Worm (Caenorhabditis elegans) whole organism, L2 larva: ENCODE data around the gene amph-1.
"Not testable (repeated sequence)": the region's sequence is repeated elsewhere in the genome, so short reads cannot be mapped to it uniquely, and the experiment has no call there.

ENCODE experiments used
- C34F6.9 ChIP-seq: fragments of 150-350 bp; optimal IDR thresholded peaks from 2 replicates; lab custom pipeline; 2014; ENCODE audit warnings: missing biosample characterization, missing genetic modification characterization
- F13H6.1 ChIP-seq: sonication (generic microtip); optimal IDR thresholded peaks from 2 replicates; lab custom pipeline; 2016; ENCODE audit warnings: missing genetic modification characterization, missing compliant biosample characterization
- R02D3.7 ChIP-seq: fragments of 150-350 bp; optimal IDR thresholded peaks from 2 replicates; lab custom pipeline; 2014; ENCODE audit warnings: missing biosample characterization, missing genetic modification characterization
- aly-2 ChIP-seq: fragments of 150-350 bp; optimal IDR thresholded peaks from 2 replicates; lab custom pipeline; 2014; ENCODE audit warnings: missing biosample characterization, missing genetic modification characterization
- ceh-82 ChIP-seq: fragments of 150-350 bp; optimal IDR thresholded peaks from 2 replicates; lab custom pipeline; 2014; ENCODE audit warnings: missing biosample characterization, missing genetic modification characterization
- elt-1 ChIP-seq: fragments of 150-350 bp; optimal IDR thresholded peaks from 2 replicates; lab custom pipeline; 2014; ENCODE audit warnings: missing biosample characterization, missing genetic modification characterization
- elt-3 ChIP-seq: sonication (generic microtip); optimal IDR thresholded peaks from 2 replicates; lab custom pipeline; 2017; ENCODE audit warnings: missing biosample characterization, missing genetic modification characterization
- lin-11 ChIP-seq: fragments of 150-350 bp; sonication (generic microtip); optimal IDR thresholded peaks from 2 replicates; lab custom pipeline; 2014; ENCODE audit warnings: missing biosample characterization, missing genetic modification characterization, inconsistent platforms, mixed read lengths
- lin-13 ChIP-seq: fragments of 150-350 bp; optimal IDR thresholded peaks from 2 replicates; lab custom pipeline; 2014; ENCODE audit warnings: missing biosample characterization, missing genetic modification reagents, missing genetic modification characterization
- mbf-1 ChIP-seq: sonication (generic microtip); optimal IDR thresholded peaks from 2 replicates; lab custom pipeline; 2017; ENCODE audit warnings: missing biosample characterization, missing genetic modification characterization
- nhr-12 ChIP-seq: fragments of 150-350 bp; optimal IDR thresholded peaks from 2 replicates; lab custom pipeline; 2014; ENCODE audit warnings: missing biosample characterization, missing genetic modification characterization
- nhr-129 ChIP-seq: fragments of 150-350 bp; optimal IDR thresholded peaks from 2 replicates; lab custom pipeline; 2014; ENCODE audit warnings: missing biosample characterization, missing genetic modification characterization
- nhr-21 ChIP-seq: fragments of 150-350 bp; optimal IDR thresholded peaks from 2 replicates; lab custom pipeline; 2014; ENCODE audit warnings: missing biosample characterization, missing genetic modification characterization
- peb-1 ChIP-seq: fragments of 150-350 bp; optimal IDR thresholded peaks from 2 replicates; lab custom pipeline; 2014; ENCODE audit warnings: missing biosample characterization, missing genetic modification characterization
- sem-4 ChIP-seq: fragments of 150-350 bp; optimal IDR thresholded peaks from 2 replicates; lab custom pipeline; 2014; ENCODE audit warnings: missing biosample characterization, missing genetic modification reagents, missing genetic modification characterization
- unc-39 ChIP-seq: fragments of 150-350 bp; optimal IDR thresholded peaks from 2 replicates; lab custom pipeline; 2014; ENCODE audit warnings: missing biosample characterization, missing genetic modification characterization
- unc-55 ChIP-seq: fragments of 150-350 bp; sonication (generic microtip); optimal IDR thresholded peaks from 3 replicates; lab custom pipeline; 2014; ENCODE audit warnings: missing biosample characterization, missing genetic modification reagents, missing genetic modification characterization
- unc-62 ChIP-seq: fragments of 150-350 bp; optimal IDR thresholded peaks from 2 replicates; lab custom pipeline; 2014; ENCODE audit warnings: missing biosample characterization, missing genetic modification reagents, missing genetic modification characterization
- ztf-4 ChIP-seq: fragments of 150-350 bp; optimal IDR thresholded peaks from 2 replicates; lab custom pipeline; 2014; ENCODE audit warnings: missing biosample characterization, missing genetic modification characterization

The amph-1 gene

ce11 chrIV:9601595-9601994 is 46.1 kb downstream of the amph-1 start, which contains the start of gene aat-1:
TSS of gene aat-1 (minus strand) at chrIV:9601695.
- no peak for TF ChIP-seq unc-62 (GFP tag; lab: Kevin White, UChicago)
- TF ChIP-seq elt-3 = no peak
- no peak for TF ChIP-seq aly-2 (tag; lab: Kevin White, UChicago)
- no peak for TF ChIP-seq ceh-82 (tag; lab: Kevin White, UChicago)
- no peak for TF ChIP-seq ztf-4 (tag; lab: Kevin White, UChicago)
- TF ChIP-seq sem-4 (tag; lab: Kevin White, UChicago) = no peak
- no peak for TF ChIP-seq elt-1 (tag; lab: Kevin White, UChicago)
- TF ChIP-seq nhr-129 (tag; lab: Kevin White, UChicago) = no peak
- no peak for TF ChIP-seq nhr-21 (tag; lab: Kevin White, UChicago)
- no peak for TF ChIP-seq mbf-1
- no peak for TF ChIP-seq peb-1 (tag; lab: Kevin White, UChicago)
- no peak for TF ChIP-seq C34F6.9
- TF ChIP-seq unc-39 (tag; lab: Kevin White, UChicago) = no peak
- no peak for TF ChIP-seq F13H6.1
- no peak for TF ChIP-seq lin-13 (GFP tag; lab: Kevin White, UChicago)
- TF ChIP-seq unc-55 (GFP tag; lab: Kevin White, UChicago) = no peak

ce11 chrIV:9595779-9596406 is 51.8 kb downstream of the amph-1 start, which contains the start of the genes F27C8.3 and F27C8.2:
TSS of gene F27C8.3 (minus strand) at chrIV:9595879.
TSS of gene F27C8.2 (plus strand) at chrIV:9596356.
- TF ChIP-seq nhr-12, lin-11, R02D3.7 (tag; lab: Kevin White, UChicago): not testable (repeated sequence)
- TF ChIP-seq, all 48 proteins: peak for 0; not testable (repeated sequence) for 48
